Fruit fly (Drosophila melanogaster) ovary, adult (tissue): ENCODE data around the gene CG43246.

Source experiments
- CG17801 ChIP-seq: fragments of 200-800 bp; optimal IDR thresholded peaks from 2 replicates; lab custom pipeline; 2019; ENCODE audit warnings: missing biosample characterization, mild to moderate bottlenecking, missing genetic modification characterization, moderate library complexity; ENCODE audit not compliant: partially characterized antibody

The CG43246 gene

DNA sequence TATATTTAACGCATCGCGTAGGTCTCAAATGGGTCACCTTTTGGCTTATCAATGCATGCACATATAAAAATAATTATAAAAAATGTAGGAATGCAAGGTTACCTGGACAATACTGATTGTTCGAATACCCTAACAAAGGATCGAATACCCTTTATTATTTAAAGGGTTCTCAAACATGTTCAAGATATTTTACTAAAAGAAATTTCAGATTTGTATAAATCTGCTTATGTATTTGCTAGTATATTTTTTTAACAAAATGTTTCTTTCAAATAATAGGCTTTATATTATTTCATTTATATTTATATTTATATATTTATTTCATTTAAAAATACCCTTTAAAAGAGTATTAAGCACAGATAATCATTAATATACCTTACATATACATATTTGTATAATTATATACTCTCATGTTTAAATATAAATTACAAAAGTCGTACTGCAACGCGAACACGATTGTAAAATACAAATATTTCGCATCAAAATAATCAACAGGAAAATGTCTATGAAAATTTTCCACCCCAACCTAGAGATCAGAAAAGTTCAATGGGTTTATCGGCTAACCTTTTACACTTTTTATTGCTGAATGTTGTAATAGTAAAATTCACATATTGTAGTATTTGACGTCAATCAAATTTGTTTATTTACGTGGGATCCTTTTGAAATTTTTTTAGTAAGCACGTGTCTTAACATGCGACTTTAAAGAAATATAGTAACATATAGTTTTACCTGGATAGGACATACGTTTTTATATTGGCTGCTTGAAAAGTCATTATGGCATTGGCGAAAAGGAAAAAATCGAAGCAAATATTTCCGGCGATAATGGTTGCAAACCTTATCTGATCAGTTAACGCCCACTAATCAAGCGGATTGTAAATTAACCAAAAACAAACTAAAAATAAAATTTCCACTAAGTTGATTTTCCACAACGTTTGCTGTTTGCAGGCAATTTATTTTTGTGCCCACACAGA lies 20.6 kb downstream of the CG43246 start:
- no peak for TF ChIP-seq CG17801

DNA sequence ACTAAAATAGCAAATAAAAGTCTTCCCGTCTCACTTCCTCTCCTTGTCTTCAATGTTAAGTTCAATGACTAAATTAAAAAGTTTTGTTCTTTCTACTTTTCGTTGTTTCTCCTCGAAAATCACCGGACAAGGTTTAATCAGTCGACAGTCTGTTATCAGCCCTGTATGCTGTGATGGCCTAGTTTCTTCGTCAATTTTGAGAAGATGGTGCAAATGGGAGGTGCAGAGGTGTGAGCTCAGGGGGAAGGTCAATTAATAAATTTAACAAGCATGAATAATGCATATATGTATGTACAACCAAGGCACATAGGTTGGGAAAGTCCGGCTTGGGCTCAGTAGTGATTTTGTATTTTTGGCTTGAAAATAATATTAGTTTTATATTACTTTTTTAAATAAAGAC lies 21.6 kb downstream of the CG43246 start:
- TF ChIP-seq CG17801, result no peak

DNA sequence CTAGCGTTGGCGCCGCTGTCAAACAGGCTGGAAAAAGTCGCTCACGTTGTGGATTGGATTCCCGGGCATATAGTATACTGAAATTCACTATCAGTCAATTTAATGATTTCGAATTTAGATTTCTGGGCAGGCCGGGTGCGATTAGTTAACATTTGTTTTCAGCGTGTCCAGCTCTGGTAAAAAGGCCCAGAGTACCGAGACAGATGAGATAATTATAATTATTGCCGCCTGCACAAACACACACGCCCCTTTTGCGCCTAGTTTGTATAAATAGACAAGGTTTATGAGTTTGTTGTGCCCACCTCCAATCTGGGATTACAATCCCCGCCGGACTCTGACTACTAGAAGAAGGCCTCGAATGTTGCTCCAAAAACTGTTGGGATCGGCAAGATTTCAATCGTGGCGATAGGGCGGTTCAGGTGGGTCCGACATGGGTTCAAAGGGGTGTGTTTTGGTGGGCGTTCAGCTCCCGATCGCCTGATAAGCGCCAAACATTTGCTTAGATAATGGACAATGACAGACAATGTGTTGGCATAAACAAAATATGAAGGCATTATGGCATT lies 22.6 kb downstream of the CG43246 start:
- TF ChIP-seq CG17801, result no peak

DNA sequence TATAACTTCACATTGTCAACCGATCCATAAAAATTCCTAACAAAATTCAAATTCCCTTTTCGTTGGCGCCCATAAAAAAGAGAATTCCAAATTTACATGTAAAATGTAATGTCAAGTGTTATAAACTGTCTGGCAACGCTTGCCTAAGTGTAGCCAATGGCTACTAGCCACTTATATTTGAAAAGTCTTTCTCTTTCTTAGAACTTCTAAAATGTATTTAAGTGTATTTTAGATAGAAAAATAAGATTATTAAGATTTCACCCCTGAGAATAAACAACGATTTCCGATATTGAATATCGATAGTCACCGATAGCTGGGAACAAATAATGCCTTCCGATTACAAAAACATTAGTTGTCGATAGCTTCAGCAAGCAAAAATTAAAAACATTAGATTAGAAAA lies 23.2 kb downstream of the CG43246 start, which contains the start of gene CG34039:
Gene CG34039 (plus strand): TSS at position 342 of the 400 bp plus-strand sequence.
- TF ChIP-seq CG17801, result no peak

DNA sequence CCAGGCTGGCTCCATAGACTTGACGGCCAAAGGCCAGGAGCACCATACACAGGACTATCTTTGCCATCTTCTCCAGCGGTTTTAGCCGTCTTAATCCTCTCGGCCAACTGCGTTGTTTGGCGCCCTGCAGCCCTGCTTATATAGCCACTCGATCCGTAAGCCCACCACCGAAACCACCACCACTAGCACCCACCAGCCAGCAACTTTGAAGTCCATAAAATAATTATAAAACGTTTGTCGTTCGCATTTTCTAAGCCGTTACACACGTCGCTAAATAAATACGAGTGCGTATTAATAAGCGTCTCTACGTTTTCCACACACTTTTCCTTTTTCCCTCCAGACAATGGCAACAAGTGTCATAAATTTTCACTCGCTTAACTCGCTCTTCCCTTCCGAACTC lies 24.2 kb downstream of the CG43246 start, which contains the start of gene Lk:
Gene Lk (minus strand): TSS at position 101 of the 400 bp plus-strand sequence.
- no peak for TF ChIP-seq CG17801

DNA sequence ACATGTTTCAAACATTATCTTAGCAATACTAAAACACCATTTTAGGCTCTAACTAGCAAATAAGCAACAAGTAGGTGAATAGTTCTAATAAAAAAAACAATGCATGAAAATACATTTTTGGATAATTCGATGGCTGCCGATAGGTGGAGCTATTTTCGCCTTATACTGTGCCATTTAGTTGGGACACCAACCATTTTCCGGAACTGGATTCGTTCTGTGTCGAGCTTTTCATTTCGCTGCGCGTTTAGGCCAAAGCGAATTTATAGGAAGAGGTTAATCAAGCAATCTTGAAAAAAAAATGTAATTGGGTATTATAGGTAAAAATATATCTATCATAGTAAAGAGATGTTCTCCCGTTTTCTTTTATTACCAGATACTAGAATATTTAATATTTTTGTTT lies 26.2 kb downstream of the CG43246 start:
- TF ChIP-seq CG17801, result no peak

DNA sequence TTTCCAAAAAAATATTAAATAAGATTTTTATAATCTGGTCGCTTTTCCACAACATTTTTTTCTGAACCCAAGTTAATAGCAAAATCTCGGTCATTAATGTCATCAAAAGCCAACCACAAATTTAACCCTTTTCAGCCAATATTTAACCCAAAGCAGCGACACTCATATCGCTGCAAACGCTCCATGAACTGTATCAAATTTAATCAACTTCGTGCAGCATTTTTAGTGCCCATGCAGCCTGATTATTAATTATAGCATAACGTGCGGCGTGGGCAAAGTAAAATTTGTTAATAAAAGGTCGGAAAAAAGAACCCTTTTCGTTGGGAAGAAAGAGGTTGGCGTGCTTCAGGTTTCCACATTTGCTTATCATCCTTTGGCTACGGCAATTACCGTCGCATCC lies 27.0 kb downstream of the CG43246 start:
- TF ChIP-seq CG17801, result no peak

DNA sequence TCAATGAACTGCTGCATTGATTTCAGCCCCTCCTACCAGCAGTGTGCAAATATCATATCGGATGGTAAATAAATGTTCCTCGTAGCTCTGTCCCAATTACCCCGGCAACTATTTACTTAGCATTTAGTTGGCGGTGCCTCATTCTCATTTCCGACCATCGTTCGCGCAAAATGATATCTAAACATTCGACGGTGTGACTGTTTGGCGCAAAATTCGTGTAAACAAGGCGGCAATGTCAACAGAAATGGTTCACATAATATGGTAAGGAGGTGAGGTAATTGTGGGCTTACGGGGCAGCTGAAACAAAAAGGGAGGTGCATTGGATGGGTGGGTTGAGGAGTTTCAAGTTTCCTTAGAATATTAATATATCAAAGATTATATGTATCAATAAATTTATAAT lies 28.0 kb downstream of the CG43246 start:
- no peak for TF ChIP-seq CG17801

DNA sequence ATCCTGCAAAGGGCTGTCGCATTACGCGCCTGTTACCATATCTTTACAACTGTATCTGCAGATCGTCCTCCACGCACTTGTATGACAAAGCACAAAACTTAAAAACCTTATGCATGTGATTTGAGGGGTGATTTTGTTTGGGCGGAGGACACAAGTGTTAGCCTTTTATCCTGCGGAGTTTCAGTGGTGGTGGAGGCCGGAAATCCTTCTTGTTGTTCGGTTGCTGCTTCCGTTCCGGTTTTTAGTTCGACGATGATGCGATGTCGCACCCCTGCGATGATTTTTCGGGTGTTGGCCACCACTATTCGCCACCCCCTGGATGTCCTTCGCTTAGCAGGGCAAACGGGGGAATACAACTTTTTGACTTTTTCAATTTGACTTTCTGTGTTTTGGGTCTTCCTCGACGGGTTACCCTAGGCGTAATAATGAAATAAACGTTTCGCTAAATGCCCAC lies 28.7 kb downstream of the CG43246 start:
- TF ChIP-seq CG17801, result no peak

DNA sequence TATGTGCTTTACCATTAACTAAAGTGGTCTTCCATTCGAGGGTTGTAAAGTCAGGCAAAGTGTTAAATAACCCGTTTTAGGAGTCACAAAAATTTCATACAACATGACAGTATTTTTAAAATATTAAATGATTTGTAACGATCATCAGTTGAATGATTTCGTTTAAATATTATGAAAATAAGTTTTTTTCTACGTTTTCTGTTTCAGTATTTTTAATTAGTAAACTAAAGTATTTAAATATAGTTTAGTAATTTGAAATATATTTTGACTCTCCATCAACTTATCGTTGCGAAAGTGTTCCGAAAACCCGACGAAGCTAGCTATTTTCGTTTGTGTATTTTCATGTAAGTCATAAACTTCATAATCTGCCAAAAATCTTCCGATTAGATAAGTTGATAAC lies 30.7 kb downstream of the CG43246 start, which contains the start of gene CG42758:
Gene CG42758 (plus strand): TSS at position 301 of the 400 bp plus-strand sequence.
- TF ChIP-seq CG17801, result no peak

DNA sequence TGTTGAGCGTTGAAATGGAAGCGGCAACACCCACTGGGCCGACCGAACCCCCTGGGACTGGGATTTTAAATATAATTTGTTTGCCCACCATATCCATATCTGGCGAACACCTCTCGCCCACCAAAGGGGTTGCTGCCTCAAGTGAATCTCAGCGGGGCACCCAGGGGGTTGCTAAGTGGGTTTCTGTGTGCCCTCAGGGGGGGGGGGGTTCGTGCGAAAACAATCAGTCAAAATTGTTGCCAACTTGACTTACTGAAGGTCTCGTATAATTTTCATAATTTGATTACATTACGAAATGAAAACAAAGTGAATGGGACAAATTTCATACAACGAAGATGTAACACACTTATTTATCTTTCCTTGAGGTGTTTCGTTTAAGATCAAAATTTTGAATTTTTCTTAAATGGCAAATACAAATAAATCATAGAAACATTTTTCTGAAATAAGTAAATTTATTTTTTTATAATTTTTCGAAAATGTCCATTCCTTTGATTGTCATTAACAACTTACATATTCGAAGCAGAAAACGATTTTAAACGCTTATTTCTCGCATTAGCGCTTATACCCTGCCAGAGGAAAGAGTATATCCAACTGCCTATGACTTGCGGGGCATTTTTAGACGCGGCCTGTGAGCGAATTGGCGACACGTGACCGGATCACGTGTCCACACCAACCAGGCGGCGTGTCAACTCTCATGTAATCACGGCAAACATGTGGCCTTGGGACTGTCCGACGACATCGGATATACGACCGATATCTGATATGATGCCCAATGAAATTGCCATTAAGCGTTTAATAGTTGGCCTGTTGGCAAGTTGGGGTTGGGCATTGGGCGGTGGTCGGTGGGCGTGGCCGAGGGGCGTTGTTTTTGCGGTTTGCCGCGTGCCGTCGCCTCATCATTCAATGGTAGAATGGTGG lies 33.4 kb downstream of the CG43246 start:
- no peak for TF ChIP-seq CG17801

DNA sequence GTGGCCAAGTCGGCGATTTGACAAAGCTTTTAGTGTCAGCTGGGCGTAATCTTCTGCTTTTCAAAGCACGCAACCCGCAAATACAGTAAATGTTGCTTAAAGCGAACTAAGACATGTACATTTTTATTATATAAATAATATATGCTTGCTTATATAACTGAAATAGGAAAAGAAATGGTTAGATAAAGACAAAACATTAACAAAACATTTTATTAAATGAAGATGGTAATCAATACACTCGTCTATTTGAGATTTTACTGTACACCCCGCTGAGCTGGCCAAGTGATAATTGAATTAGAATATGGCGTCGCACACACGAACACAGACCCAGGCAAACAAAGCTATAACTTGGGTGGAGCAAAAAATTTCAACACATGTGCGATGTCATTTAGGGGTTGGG lies 38.2 kb downstream of the CG43246 start:
- TF ChIP-seq CG17801, result no peak

DNA sequence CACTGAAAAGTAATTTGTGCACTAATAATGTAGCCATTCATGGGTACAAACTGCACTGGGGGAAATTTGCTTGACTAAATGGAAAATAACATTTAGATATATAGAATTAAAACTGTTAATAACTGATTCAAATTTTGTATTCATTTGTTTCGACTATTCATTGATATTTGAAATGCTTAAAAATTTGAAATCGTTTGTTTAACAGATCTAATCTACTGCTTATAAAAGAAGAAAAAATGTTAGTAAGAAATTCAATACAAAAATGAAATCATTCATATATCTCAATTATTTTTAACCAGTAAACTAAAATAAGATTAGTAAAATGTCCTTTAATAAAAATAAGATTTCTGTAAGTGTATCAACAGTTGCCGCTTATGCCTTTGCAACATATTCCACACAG lies 39.5 kb downstream of the CG43246 start:
- no peak for TF ChIP-seq CG17801

DNA sequence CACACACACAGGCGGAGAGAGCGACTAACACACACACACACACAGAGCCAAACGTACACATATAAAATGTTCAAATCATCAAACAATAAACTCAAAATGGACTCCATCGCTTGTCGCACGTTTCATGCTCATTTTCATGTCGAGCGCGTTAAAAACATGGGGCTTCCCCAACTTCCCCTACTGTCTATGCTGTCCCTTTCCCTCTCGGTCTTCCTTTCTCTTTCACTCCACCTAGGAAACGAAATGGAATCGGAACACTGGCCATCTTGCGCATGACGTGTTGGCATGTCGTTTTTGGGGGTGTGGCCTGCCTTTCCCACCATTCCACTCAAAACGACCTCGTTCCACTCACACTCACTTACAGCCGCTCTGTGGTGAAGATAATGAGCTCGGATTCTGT lies 42.5 kb downstream of the CG43246 start:
- TF ChIP-seq CG17801, result no peak

DNA sequence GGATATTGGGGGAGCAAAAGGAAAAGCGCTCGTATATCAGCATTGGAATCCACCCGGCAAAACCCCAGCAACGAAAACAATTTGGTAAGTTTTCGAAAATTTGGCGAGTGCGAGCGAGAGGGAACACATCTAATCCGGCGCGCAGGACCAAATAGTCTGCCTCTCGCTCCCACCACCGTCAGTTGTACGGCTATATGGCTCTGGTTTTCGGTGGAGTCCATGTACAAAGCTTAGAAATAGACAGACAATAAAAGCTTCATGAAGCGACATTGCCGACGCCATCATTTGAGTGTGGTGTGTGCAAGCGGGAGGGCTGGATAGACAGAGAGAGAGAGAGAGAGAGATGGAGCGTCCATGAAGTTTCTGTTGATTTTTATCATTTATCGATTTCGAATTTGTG lies 43.9 kb downstream of the CG43246 start:
- no peak for TF ChIP-seq CG17801

DNA sequence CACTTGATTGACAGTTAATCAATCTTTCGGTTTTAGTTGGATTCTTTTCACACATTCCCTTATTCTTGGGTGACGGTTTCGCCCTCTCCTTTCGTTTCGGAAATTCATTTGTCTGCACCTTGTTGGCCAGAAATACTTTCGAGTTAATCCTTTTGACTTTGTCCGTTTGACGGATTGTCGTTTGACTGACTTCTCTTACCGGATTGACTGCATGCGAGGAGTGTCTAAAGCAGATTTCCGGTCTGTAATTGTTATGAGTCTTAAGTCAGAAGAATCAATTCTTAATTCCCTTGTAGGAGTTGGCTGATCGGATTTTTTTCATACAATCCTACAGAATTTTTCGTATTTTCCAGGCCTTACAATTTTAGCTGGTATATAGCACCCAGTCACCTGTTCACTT lies 46.3 kb downstream of the CG43246 start:
- no peak for TF ChIP-seq CG17801

DNA sequence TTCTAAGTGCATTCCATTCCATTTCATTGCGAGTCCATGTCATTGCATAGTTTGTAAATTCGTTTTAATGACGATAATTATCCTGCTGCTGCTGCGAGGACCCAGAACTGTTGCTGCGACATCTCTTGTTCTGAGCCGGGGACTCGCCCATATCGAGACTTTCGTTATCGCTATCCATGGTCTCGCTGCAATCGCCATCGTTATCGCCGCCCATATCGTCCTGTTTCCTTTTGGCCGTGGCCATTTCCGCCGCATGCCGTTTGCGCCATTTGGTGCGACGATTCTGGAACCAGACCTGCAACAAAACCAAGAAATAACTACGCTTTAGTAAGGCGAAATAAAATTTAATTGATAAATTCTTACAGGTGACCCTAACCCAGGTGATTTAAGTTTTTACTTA lies 47.4 kb downstream of the CG43246 start:
- TF ChIP-seq CG17801, result no peak
